Worm (Caenorhabditis elegans) whole organism, L4 larva: ENCODE measurements around the gene cest-2.3.

Source experiments
- F10B5.3 ChIP-seq: sonication (generic microtip); optimal IDR thresholded peaks from 2 replicates; lab custom pipeline; 2016; ENCODE audit warnings: mild to moderate bottlenecking, missing genetic modification characterization, missing compliant biosample characterization
- ama-1 ChIP-seq: fragments of 150-350 bp; optimal IDR thresholded peaks from 2 replicates; lab custom pipeline; 2014; ENCODE audit warnings: inconsistent platforms, mixed read lengths
- daf-12 ChIP-seq: fragments of 150-350 bp; optimal IDR thresholded peaks from 2 replicates; lab custom pipeline; 2014; ENCODE audit warnings: missing biosample characterization, missing genetic modification reagents, missing genetic modification characterization
- nhr-237 ChIP-seq: sonication (generic microtip); optimal IDR thresholded peaks from 2 replicates; lab custom pipeline; 2017; ENCODE audit warnings: missing biosample characterization, missing genetic modification characterization
- pha-4 ChIP-seq, 2 experiments: fragments of 150-350 bp in 1 of 2; fragments of 200-800 bp in 1 of 2; sonication (Bioruptor generic) in 1 of 2; IDR thresholded peaks in 1 of 2; optimal IDR thresholded peaks in 1 of 2; 2 replicates each; pipeline versions ENCODE4 v1.3.6 to Lab custom; 2014 to 2022; ENCODE audit warnings: missing genetic modification characterization in 2 of 2, missing genetic modification reagents in 2 of 2, missing biosample characterization in 1 of 2, missing compliant biosample characterization in 1 of 2
- tag-97 ChIP-seq: fragments of 200-800 bp; sonication (Bioruptor generic); IDR thresholded peaks from 2 replicates; pipeline ENCODE4 v1.3.6; 2022; ENCODE audit warnings: missing genetic modification characterization, missing compliant biosample characterization
- unc-39 ChIP-seq: sonication (generic microtip); optimal IDR thresholded peaks from 2 replicates; lab custom pipeline; 2017; ENCODE audit warnings: missing biosample characterization, missing genetic modification characterization
- ztf-11 ChIP-seq: fragments of 150-350 bp; optimal IDR thresholded peaks from 2 replicates; lab custom pipeline; 2014; ENCODE audit warnings: missing biosample characterization, missing genetic modification characterization

DNA sequence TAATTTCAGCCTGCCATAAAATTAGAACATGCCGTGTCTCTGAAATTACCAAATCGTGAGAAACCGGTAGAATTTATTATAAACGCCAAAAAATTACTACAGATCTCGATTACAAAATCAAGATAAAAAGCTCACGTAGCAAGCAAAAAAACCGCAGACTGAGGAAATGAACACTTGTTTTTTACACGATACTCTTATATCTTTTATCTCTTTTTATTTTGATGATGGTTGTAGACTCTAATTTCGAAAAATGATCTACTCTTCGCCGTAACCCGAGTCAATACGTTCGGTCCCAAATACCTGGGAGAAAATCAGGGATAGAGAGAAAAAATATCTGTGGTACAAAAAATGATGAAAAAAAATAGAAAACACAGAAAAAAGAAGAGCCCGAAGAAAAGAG, 40.4 kb upstream of the cest-2.3 start:
- no peak for TF ChIP-seq pha-4 (GFP tag; IDR thresholded peaks at IDR 0.05; lab: Robert Waterston, UW)
- no peak for TF ChIP-seq pha-4 (tag; optimal IDR thresholded peaks at IDR 0.05; lab: Kevin White, UChicago)
- TF ChIP-seq daf-12 (tag; lab: Kevin White, UChicago), result no peak
- TF ChIP-seq ama-1 (lab: Kevin White, UChicago), result no peak
- no peak for TF ChIP-seq F10B5.3 (tag; lab: Kevin White, UChicago)
- TF ChIP-seq tag-97, result no peak
- no peak for TF ChIP-seq unc-39 (tag; lab: Kevin White, UChicago)
- no peak for TF ChIP-seq nhr-237
- no peak for TF ChIP-seq ztf-11 (tag; lab: Kevin White, UChicago)
